Fruit fly (Drosophila melanogaster): ENCODE results near the gene CG11857.

CG11857 gene

DNA sequence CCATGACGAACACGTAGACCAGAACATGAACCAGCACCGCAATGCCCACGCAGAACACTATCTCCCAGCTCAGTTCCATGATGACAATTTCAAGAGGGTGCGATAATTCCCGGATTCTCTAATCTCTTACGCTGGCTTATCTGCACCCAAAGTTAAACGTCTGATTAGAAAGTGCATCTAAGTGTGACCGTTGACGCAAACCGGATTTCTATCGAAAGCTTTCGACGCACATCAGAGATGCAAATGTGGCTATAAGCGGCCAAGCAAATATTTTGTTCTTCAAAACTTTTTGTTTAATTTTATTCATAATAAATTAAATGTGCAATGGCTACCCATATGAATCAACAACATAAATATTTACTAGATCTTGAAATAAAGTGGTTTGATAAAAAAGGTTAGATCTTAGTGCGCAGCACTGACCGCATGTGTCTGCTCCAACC lies 3.6 kb downstream of the CG11857 start, which contains the start of the genes Kdsr and CG11858 (continued):
- TF ChIP-seq nerfin-2 (GFP tag; IDR thresholded peaks at IDR 0.05; ENCODE audit: partially characterized antibody) (no peak), tx (GFP tag; optimal IDR thresholded peaks at IDR 0.05) (peak; percentile 26), CG30020 (tag; optimal IDR thresholded peaks at IDR 0.05) (peak; percentile 46), CG31224 (GFP tag; IDR thresholded peaks at IDR 0.05) (peak; percentile 42; the same call in 1 of the 2 replicates), nerfin-1 (tag; optimal IDR thresholded peaks at IDR 0.05) (peak; percentile 28), chif (GFP tag; optimal IDR thresholded peaks at IDR 0.05) (peak; percentile 49 to 56), CG6272 (GFP tag; IDR thresholded peaks at IDR 0.05) (peak; percentile 32; the same call in 1 of the 2 replicates), mirr (GFP tag; optimal IDR thresholded peaks at IDR 0.05) (no peak), CG9215 (GFP tag; IDR thresholded peaks at IDR 0.05) (peak; percentile 59), Hey (tag; optimal IDR thresholded peaks at IDR 0.05) (no peak), CG1529 (GFP tag; optimal IDR thresholded peaks at IDR 0.05) (no peak), CG11456 (GFP tag; IDR thresholded peaks at IDR 0.05) (0 out of 3 replicates have a peak, but pooled peaks have one; percentile 34), CG34224 (GFP tag; IDR thresholded peaks at IDR 0.05; ENCODE audit: partially characterized antibody) (no peak), Atf-2 (GFP tag; optimal IDR thresholded peaks at IDR 0.05) (no peak), Sin3A (optimal IDR thresholded peaks at IDR 0.05) (peak; percentile 59), aop (GFP tag; IDR thresholded peaks at IDR 0.05) (no peak), p53 (GFP tag; optimal IDR thresholded peaks at IDR 0.05) (no peak), amos (GFP tag; IDR thresholded peaks at IDR 0.05; ENCODE audit: partially characterized antibody) (no peak), CG6689 (GFP tag; IDR thresholded peaks at IDR 0.05) (peak; percentile 63), CG15073 (GFP tag; optimal IDR thresholded peaks at IDR 0.05) (no peak), usp (GFP tag; optimal IDR thresholded peaks at IDR 0.05) (no peak), CG15011 (GFP tag; optimal IDR thresholded peaks at IDR 0.05) (no peak), Opbp (GFP tag; IDR thresholded peaks at IDR 0.05; ENCODE audit: partially characterized antibody) (no peak), shn (GFP tag; optimal IDR thresholded peaks at IDR 0.05) (peak; percentile 59), Mes4 (GFP tag; optimal IDR thresholded peaks at IDR 0.05) (no peak), sc (optimal IDR thresholded peaks at IDR 0.05) (no peak), sc (GFP tag; optimal IDR thresholded peaks at IDR 0.05) (no peak), CG3995 (GFP tag; optimal IDR thresholded peaks at IDR 0.05) (peak; percentile 4), bsh (GFP tag; optimal IDR thresholded peaks at IDR 0.05) (peak in 1 of 2 experiments; percentile 68), pita (GFP tag; optimal IDR thresholded peaks at IDR 0.05) (no peak), Med (GFP tag) (peak; percentile 95), br (optimal IDR thresholded peaks at IDR 0.05) (no peak), vfl (GFP tag; optimal IDR thresholded peaks at IDR 0.05) (peak; percentile 3), CG15601 (tag; optimal IDR thresholded peaks at IDR 0.05) (peak; percentile 56), sima (GFP tag; optimal IDR thresholded peaks at IDR 0.05) (no peak), Dp (GFP tag; optimal IDR thresholded peaks at IDR 0.05) (peak; percentile 11), Dad (GFP tag; optimal IDR thresholded peaks at IDR 0.05) (peak; percentile 60), ftz-f1 (GFP tag; optimal IDR thresholded peaks at IDR 0.05) (peak; percentile 25), CG1233 (GFP tag; optimal IDR thresholded peaks at IDR 0.05) (peak; percentile 25), Rx (GFP tag; IDR thresholded peaks at IDR 0.05) (peak; percentile 50), pzg (GFP tag; optimal IDR thresholded peaks at IDR 0.05) (peak; percentile 61), CG8478 (optimal IDR thresholded peaks at IDR 0.05) (no peak), stc (GFP tag; IDR thresholded peaks at IDR 0.05) (0 out of 2 replicates have a peak, but pooled peaks have one; percentile 10), Hr78 (GFP tag; optimal IDR thresholded peaks at IDR 0.05) (no peak), CG6254 (GFP tag; optimal IDR thresholded peaks at IDR 0.05) (no peak), fd3F (GFP tag; optimal IDR thresholded peaks at IDR 0.05) (peak; percentile 47), HmgD (GFP tag; optimal IDR thresholded peaks at IDR 0.05) (no peak), fd96Cb (tag; optimal IDR thresholded peaks at IDR 0.05) (peak; percentile 45), emc (GFP tag; optimal IDR thresholded peaks at IDR 0.05) (no peak), scrt (GFP tag; optimal IDR thresholded peaks at IDR 0.05) (peak; percentile 33), CG3281 (GFP tag; optimal IDR thresholded peaks at IDR 0.05) (peak; percentile 49), CG6791 (GFP tag; IDR thresholded peaks at IDR 0.05; ENCODE audit: partially characterized antibody) (no peak)
